Worm (Caenorhabditis elegans): Measurements from ENCODE around the gene ncx-6.

DNA sequence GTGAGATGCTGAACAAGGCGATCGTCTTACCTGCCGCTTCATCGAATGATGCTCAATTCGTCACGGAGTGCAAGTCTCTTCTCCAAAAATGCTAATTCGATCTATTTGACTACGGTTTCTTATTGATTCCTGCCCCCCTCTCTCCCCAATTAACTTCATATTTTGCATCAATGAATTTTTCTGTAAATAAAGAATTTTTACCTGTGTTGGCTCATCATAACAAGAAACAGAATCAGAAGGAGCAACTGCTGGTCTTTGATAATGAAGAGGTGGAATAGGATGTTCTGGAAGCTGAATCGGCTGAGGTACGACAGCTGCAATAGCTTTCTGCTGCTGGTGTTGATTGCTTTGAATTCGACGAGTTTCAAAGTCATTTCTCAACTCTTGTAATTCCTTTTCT is 46.4 kb upstream of the ncx-6 start:
- TF ChIP-seq flt-1 (GFP tag; IDR thresholded peaks at IDR 0.05): no peak
- TF ChIP-seq hmbx-1 (tag; optimal IDR thresholded peaks at IDR 0.05): no peak
- no peak for TF ChIP-seq aly-1 (tag; optimal IDR thresholded peaks at IDR 0.05)
- TF ChIP-seq sea-1 (GFP tag; conservative IDR thresholded peaks at IDR 0.05): no peak
- TF ChIP-seq ceh-13 (GFP tag; optimal IDR thresholded peaks at IDR 0.05): no peak
- TF ChIP-seq ama-1 (optimal IDR thresholded peaks at IDR 0.05): no peak
- TF ChIP-seq hmg-4 (GFP tag; optimal IDR thresholded peaks at IDR 0.05): no peak
- no peak for TF ChIP-seq hnd-1 (tag; optimal IDR thresholded peaks at IDR 0.05)
- TF ChIP-seq scrt-1 (GFP tag; IDR thresholded peaks at IDR 0.05): no peak
